Worm (Caenorhabditis elegans): ENCODE results near the gene srsx-34.

DNA sequence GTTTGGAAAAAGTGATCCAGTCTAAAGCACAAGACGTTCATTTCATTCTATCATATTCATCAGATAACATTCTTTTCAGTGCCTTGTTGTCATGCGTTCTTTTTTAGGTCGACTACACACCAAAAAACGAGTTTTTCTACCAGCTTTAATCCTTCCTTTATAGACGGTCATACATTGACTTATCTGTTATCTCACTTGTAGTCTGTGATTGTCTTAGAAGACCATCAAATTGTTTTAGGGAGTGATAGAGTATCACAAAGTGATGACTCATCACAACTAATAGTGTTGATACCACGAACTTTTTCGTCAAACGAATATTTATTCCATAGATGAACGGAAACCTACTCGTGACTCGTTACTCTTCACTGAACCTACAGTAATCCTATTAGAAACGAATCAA is 50.1 kb downstream of the srsx-34 start:
- TF ChIP-seq lin-39 (tag; optimal IDR thresholded peaks at IDR 0.05): no peak
- TF ChIP-seq nhr-23 (tag; optimal IDR thresholded peaks at IDR 0.05): no peak
- no peak for TF ChIP-seq zag-1 (tag; optimal IDR thresholded peaks at IDR 0.05)
- TF ChIP-seq snpc-4 (tag; optimal IDR thresholded peaks at IDR 0.05): no peak
- peak; percentile 16 for TF ChIP-seq crh-2 (tag; optimal IDR thresholded peaks at IDR 0.05)
- TF ChIP-seq elt-1 (tag; optimal IDR thresholded peaks at IDR 0.05): no peak
- TF ChIP-seq ceh-82 (tag; optimal IDR thresholded peaks at IDR 0.05): no peak
- peak; percentile 63 for TF ChIP-seq nhr-25 (tag; optimal IDR thresholded peaks at IDR 0.05)
- no peak for TF ChIP-seq nhr-77 (tag; optimal IDR thresholded peaks at IDR 0.05)
- no peak for TF ChIP-seq unc-39 (tag; optimal IDR thresholded peaks at IDR 0.05)
- no peak for TF ChIP-seq peb-1 (tag; optimal IDR thresholded peaks at IDR 0.05)
- TF ChIP-seq ztf-11 (tag; optimal IDR thresholded peaks at IDR 0.05): no peak
- TF ChIP-seq lsy-2 (tag; optimal IDR thresholded peaks at IDR 0.05): no peak
